Worm (Caenorhabditis elegans): ENCODE measurements around the gene nsy-7.

ce11 chrIV:8115462-8115861, 29.0 kb upstream of the nsy-7 start, which contains the start of gene irld-8:
- TF ChIP-seq ets-7 (tag; optimal IDR thresholded peaks at IDR 0.05) (no peak), ama-1 (optimal IDR thresholded peaks at IDR 0.05) (no peak), flt-1 (GFP tag; IDR thresholded peaks at IDR 0.05) (no peak)

Measured in whole organism, early embryonic.